Comparison of ENCODE assay signal across 5 worm cellular contexts in the genomic region with DNA sequence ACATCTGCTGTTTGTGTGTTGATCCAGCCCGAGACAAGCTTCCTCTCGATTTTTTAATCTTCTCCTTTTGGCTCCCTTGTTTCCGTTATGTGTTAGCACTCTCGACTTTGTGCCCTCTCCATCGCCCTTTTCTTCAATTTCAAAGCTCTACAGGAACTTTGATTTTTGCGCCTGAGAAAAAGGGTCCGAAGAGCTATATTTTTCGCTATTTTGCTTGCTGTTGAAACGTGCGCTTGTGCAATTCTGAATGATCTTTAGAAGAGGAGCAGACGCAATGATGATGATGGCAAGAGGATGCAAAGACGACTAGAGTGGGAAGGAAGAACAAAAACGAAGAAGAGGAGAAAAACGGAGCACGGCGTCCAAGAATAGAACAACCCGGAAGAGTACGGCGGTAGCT.
TF ChIP-seq lines count a peak whose summit lies in the region.

No protein-coding gene starts in this region.

TF ChIP-seq in whole organism, L1 larva, 84 proteins besides CTCF, POLR2A, EP300 and RAD21 (continues in another document):
- TF ChIP-seq mef-2 (tag; optimal IDR thresholded peaks at IDR 0.05; lab: Kevin White, UChicago) (no peak), nhr-11 (tag; optimal IDR thresholded peaks at IDR 0.05; lab: Kevin White, UChicago) (no peak), elt-2 (tag; optimal IDR thresholded peaks at IDR 0.05; lab: Kevin White, UChicago) (no peak), C16A3.4 (tag; optimal IDR thresholded peaks at IDR 0.05; lab: Kevin White, UChicago) (no peak), irx-1 (tag; optimal IDR thresholded peaks at IDR 0.05; lab: Kevin White, UChicago) (no peak), nhr-28 (tag; optimal IDR thresholded peaks at IDR 0.05; lab: Kevin White, UChicago) (no peak), sup-37 (GFP tag; optimal IDR thresholded peaks at IDR 0.05; lab: Kevin White, UChicago) (no peak), lin-13 (GFP tag; optimal IDR thresholded peaks at IDR 0.05; lab: Kevin White, UChicago) (no peak), fkh-10 (GFP tag; optimal IDR thresholded peaks at IDR 0.05; lab: Kevin White, UChicago) (peak; percentile 94), pax-3 (tag; optimal IDR thresholded peaks at IDR 0.05; lab: Kevin White, UChicago) (no peak), dpl-1 (GFP tag; optimal IDR thresholded peaks at IDR 0.05; lab: Kevin White, UChicago) (no peak), nhr-76 (tag; optimal IDR thresholded peaks at IDR 0.05; lab: Kevin White, UChicago) (no peak), skn-1 (tag; optimal IDR thresholded peaks at IDR 0.05; lab: Kevin White, UChicago) (peak; percentile 13), nhr-237 (tag; optimal IDR thresholded peaks at IDR 0.05; lab: Kevin White, UChicago) (no peak), nhr-77 (tag; optimal IDR thresholded peaks at IDR 0.05; lab: Kevin White, UChicago) (no peak), sptf-1 (tag; optimal IDR thresholded peaks at IDR 0.05; lab: Kevin White, UChicago) (no peak), ceh-88 (GFP tag; IDR thresholded peaks at IDR 0.05; lab: Robert Waterston, UW) (no peak), dsc-1 (tag; optimal IDR thresholded peaks at IDR 0.05; lab: Kevin White, UChicago) (peak; percentile 21)

TF ChIP-seq in whole organism, L2 larva, 48 proteins besides CTCF, POLR2A, EP300 and RAD21:
- TF ChIP-seq F13H6.1 (tag; optimal IDR thresholded peaks at IDR 0.05; lab: Kevin White, UChicago) (peak; percentile 38), unc-55 (GFP tag; optimal IDR thresholded peaks at IDR 0.05; lab: Kevin White, UChicago) (peak; percentile 30), crh-2 (tag; optimal IDR thresholded peaks at IDR 0.05; lab: Kevin White, UChicago) (peak; percentile 35), ztf-1 (GFP tag; conservative IDR thresholded peaks at IDR 0.05; lab: Robert Waterston, UW) (no peak), nhr-21 (tag; optimal IDR thresholded peaks at IDR 0.05; lab: Kevin White, UChicago) (no peak), zag-1 (tag; optimal IDR thresholded peaks at IDR 0.05; lab: Kevin White, UChicago) (peak; percentile 74), alr-1 (tag; optimal IDR thresholded peaks at IDR 0.05; lab: Kevin White, UChicago) (no peak), ZK546.5 (tag; optimal IDR thresholded peaks at IDR 0.05; lab: Kevin White, UChicago) (no peak), ama-1 (optimal IDR thresholded peaks at IDR 0.05; lab: Kevin White, UChicago) (no peak), nhr-11 (tag; optimal IDR thresholded peaks at IDR 0.05; lab: Kevin White, UChicago) (no peak), sma-9 (GFP tag; optimal IDR thresholded peaks at IDR 0.05; lab: Kevin White, UChicago) (peak; percentile 22), sma-9 (tag; optimal IDR thresholded peaks at IDR 0.05; lab: Kevin White, UChicago) (no peak), C34F6.9 (tag; optimal IDR thresholded peaks at IDR 0.05; lab: Kevin White, UChicago) (peak; percentile 24), lsy-2 (tag; optimal IDR thresholded peaks at IDR 0.05; lab: Kevin White, UChicago) (peak in 1 of 2 experiments; percentile 23), egl-27 (tag; optimal IDR thresholded peaks at IDR 0.05; lab: Kevin White, UChicago) (peak; percentile 30), mdl-1 (tag; optimal IDR thresholded peaks at IDR 0.05; lab: Kevin White, UChicago) (peak; percentile 67 to 72), nhr-129 (tag; optimal IDR thresholded peaks at IDR 0.05; lab: Kevin White, UChicago) (peak; percentile 49), skn-1 (tag; optimal IDR thresholded peaks at IDR 0.05; lab: Kevin White, UChicago) (no peak)

TF ChIP-seq in whole organism, L3 larva, 47 proteins besides CTCF, POLR2A, EP300 and RAD21:
- TF ChIP-seq nfya-1 (tag; optimal IDR thresholded peaks at IDR 0.05; lab: Kevin White, UChicago; ENCODE audit: insufficient read depth), result peak; percentile 37
- no peak for TF ChIP-seq hmg-11 (tag; optimal IDR thresholded peaks at IDR 0.05; lab: Kevin White, UChicago)
- TF ChIP-seq lin-39 (tag; optimal IDR thresholded peaks at IDR 0.05; lab: Kevin White, UChicago), result peak; percentile 44
- TF ChIP-seq nhr-12 (tag; optimal IDR thresholded peaks at IDR 0.05; lab: Kevin White, UChicago), result no peak
- TF ChIP-seq fkh-10 (GFP tag; optimal IDR thresholded peaks at IDR 0.05; lab: Kevin White, UChicago), result peak; percentile 42
- peak; percentile 9 for TF ChIP-seq egl-5 (tag; optimal IDR thresholded peaks at IDR 0.05; lab: Kevin White, UChicago)
TF ChIP-seq in whole organism, L3 larva: peak in this region for 4.

TF ChIP-seq in whole organism, L4 larva, 104 proteins besides CTCF, POLR2A, EP300 and RAD21 (continues in another document):
- TF ChIP-seq fkh-10 (GFP tag; optimal IDR thresholded peaks at IDR 0.05; lab: Kevin White, UChicago) (peak; percentile 64), aha-1 (tag; lab: Kevin White, UChicago) (no peak), dmd-6 (GFP tag; IDR thresholded peaks at IDR 0.05; lab: Robert Waterston, UW) (0 out of 2 replicates have a peak, but pooled peaks have one; percentile 15), nhr-11 (tag; optimal IDR thresholded peaks at IDR 0.05; lab: Kevin White, UChicago) (no peak), mep-1 (tag; optimal IDR thresholded peaks at IDR 0.05; lab: Kevin White, UChicago) (peak; percentile 43), arid-1 (GFP tag; conservative IDR thresholded peaks at IDR 0.05; lab: Robert Waterston, UW) (no peak), lin-15B (tag; optimal IDR thresholded peaks at IDR 0.05; lab: Kevin White, UChicago) (no peak), T20F7.1 (GFP tag; optimal IDR thresholded peaks at IDR 0.05; lab: Kevin White, UChicago) (no peak), lin-13 (GFP tag; optimal IDR thresholded peaks at IDR 0.05; lab: Kevin White, UChicago) (no peak), aly-2 (tag; optimal IDR thresholded peaks at IDR 0.05; lab: Kevin White, UChicago) (no peak), unc-62 (GFP tag; optimal IDR thresholded peaks at IDR 0.05 in 1 of 2; lab: Kevin White, UChicago) (peak in 1 of 2 experiments; percentile 88), unc-62 (tag; optimal IDR thresholded peaks at IDR 0.05; lab: Kevin White, UChicago) (no peak), ztf-7 (tag; optimal IDR thresholded peaks at IDR 0.05; lab: Kevin White, UChicago) (no peak), F26F4.8 (GFP tag; conservative IDR thresholded peaks at IDR 0.05; lab: Robert Waterston, UW) (no peak), nhr-48 (tag; optimal IDR thresholded peaks at IDR 0.05; lab: Kevin White, UChicago) (no peak), spr-3 (GFP tag; optimal IDR thresholded peaks at IDR 0.05; lab: Kevin White, UChicago) (no peak), rbr-2 (tag; optimal IDR thresholded peaks at IDR 0.05; lab: Kevin White, UChicago) (peak; percentile 11), mdl-1 (tag; optimal IDR thresholded peaks at IDR 0.05; lab: Kevin White, UChicago) (peak in 1 of 2 experiments; percentile 50), snpc-1.2 (GFP tag; IDR thresholded peaks at IDR 0.05; lab: Robert Waterston, UW) (no peak), attf-4 (tag; optimal IDR thresholded peaks at IDR 0.05; lab: Kevin White, UChicago) (no peak), hlh-11 (tag; optimal IDR thresholded peaks at IDR 0.05; lab: Kevin White, UChicago) (peak; percentile 15), hif-1 (tag; optimal IDR thresholded peaks at IDR 0.05; lab: Kevin White, UChicago) (peak in 1 of 2 experiments; percentile 76), mxl-3 (GFP tag; optimal IDR thresholded peaks at IDR 0.05; lab: Kevin White, UChicago) (peak; percentile 16), F49E8.2 (tag; optimal IDR thresholded peaks at IDR 0.05; lab: Kevin White, UChicago; ENCODE audit: borderline replicate concordance) (no peak), daf-8 (GFP tag; IDR thresholded peaks at IDR 0.05; lab: Robert Waterston, UW) (no peak), egl-43 (GFP tag; IDR thresholded peaks at IDR 0.05; lab: Robert Waterston, UW) (no peak)

TF ChIP-seq in whole organism, late embryonic, 69 proteins besides CTCF, POLR2A, EP300 and RAD21:
- TF ChIP-seq ceh-34 (tag; optimal IDR thresholded peaks at IDR 0.05; lab: Kevin White, UChicago) (peak; percentile 5), ceh-6 (GFP tag; optimal IDR thresholded peaks at IDR 0.05; lab: Kevin White, UChicago) (no peak), tbx-7 (tag; optimal IDR thresholded peaks at IDR 0.05; lab: Kevin White, UChicago) (no peak), unc-42 (tag; optimal IDR thresholded peaks at IDR 0.05; lab: Kevin White, UChicago) (peak; percentile 9), pag-3 (tag; optimal IDR thresholded peaks at IDR 0.05; lab: Kevin White, UChicago; ENCODE audit: borderline replicate concordance) (no peak)
